Worm (Caenorhabditis elegans) whole organism, mixed stage, embryonic: ENCODE results near the gene M153.3.

ENCODE experiments used
- bed-3 ChIP-seq: fragments of 200-800 bp; sonication (Bioruptor generic); optimal IDR thresholded peaks from 3 replicates; lab custom pipeline; 2018; ENCODE audit warnings: mild to moderate bottlenecking, missing genetic modification characterization, moderate library complexity, missing compliant biosample characterization
- blmp-1 ChIP-seq: fragments of 150-350 bp; optimal IDR thresholded peaks from 2 replicates; lab custom pipeline; 2014; ENCODE audit warnings: missing biosample characterization, missing genetic modification characterization
- ceh-83 ChIP-seq: fragments of 200-800 bp; sonication (Bioruptor generic); optimal IDR thresholded peaks from 2 replicates; lab custom pipeline; 2018; ENCODE audit warnings: mild to moderate bottlenecking, missing genetic modification characterization, missing compliant biosample characterization
- ces-1 ChIP-seq: fragments of 150-350 bp; optimal IDR thresholded peaks from 2 replicates; lab custom pipeline; 2014; ENCODE audit warnings: missing biosample characterization, missing genetic modification reagents, missing genetic modification characterization
- cnd-1 ChIP-seq: fragments of 200-800 bp; sonication (Bioruptor generic); optimal IDR thresholded peaks from 2 replicates; lab custom pipeline; 2018; ENCODE audit warnings: mild to moderate bottlenecking, missing genetic modification characterization, missing compliant biosample characterization
- drap-1 ChIP-seq: fragments of 200-800 bp; sonication (Bioruptor generic); optimal IDR thresholded peaks from 3 replicates; lab custom pipeline; 2018; ENCODE audit warnings: mild to moderate bottlenecking, missing genetic modification characterization, missing compliant biosample characterization
- elt-1 ChIP-seq: sonication (generic microtip); optimal IDR thresholded peaks from 2 replicates; lab custom pipeline; 2017; ENCODE audit warnings: missing genetic modification characterization, mild to moderate bottlenecking, missing compliant biosample characterization, antibody characterized with exemption, moderate library complexity, borderline replicate concordance; ENCODE audit not compliant: insufficient read depth
- elt-3 ChIP-seq: fragments of 150-350 bp; optimal IDR thresholded peaks from 2 replicates; lab custom pipeline; 2014; ENCODE audit warnings: missing biosample characterization, missing genetic modification characterization
- flh-1 ChIP-seq: fragments of 200-800 bp; sonication (Bioruptor generic); optimal IDR thresholded peaks from 2 replicates; lab custom pipeline; 2018; ENCODE audit warnings: mild to moderate bottlenecking, missing genetic modification characterization, moderate library complexity, missing compliant biosample characterization
- ham-2 ChIP-seq: fragments of 200-800 bp; sonication (Bioruptor generic); optimal IDR thresholded peaks from 2 replicates; lab custom pipeline; 2018; ENCODE audit warnings: mild to moderate bottlenecking, missing genetic modification characterization, missing compliant biosample characterization
- hlh-1 ChIP-seq: fragments of 150-350 bp; optimal IDR thresholded peaks from 2 replicates; lab custom pipeline; 2014; ENCODE audit warnings: missing biosample characterization, missing genetic modification reagents, missing genetic modification characterization
- lsy-2 ChIP-seq: fragments of 150-350 bp; optimal IDR thresholded peaks from 2 replicates; lab custom pipeline; 2014; ENCODE audit warnings: missing biosample characterization, missing genetic modification characterization
- mab-5 ChIP-seq: fragments of 150-350 bp; optimal IDR thresholded peaks from 2 replicates; lab custom pipeline; 2014; ENCODE audit warnings: missing biosample characterization, missing genetic modification characterization
- mls-2 ChIP-seq: sonication (generic microtip); optimal IDR thresholded peaks from 2 replicates; lab custom pipeline; 2016; ENCODE audit warnings: mild to moderate bottlenecking, missing genetic modification characterization, moderate library complexity, missing compliant biosample characterization
- nhr-12 ChIP-seq: fragments of 150-350 bp; optimal IDR thresholded peaks from 2 replicates; lab custom pipeline; 2014; ENCODE audit warnings: missing biosample characterization, missing genetic modification characterization
- nhr-2 ChIP-seq: fragments of 150-350 bp; optimal IDR thresholded peaks from 2 replicates; lab custom pipeline; 2014; ENCODE audit warnings: missing biosample characterization, missing genetic modification characterization
- nhr-237 ChIP-seq: fragments of 150-350 bp; optimal IDR thresholded peaks from 2 replicates; lab custom pipeline; 2014; ENCODE audit warnings: missing biosample characterization, missing genetic modification characterization
- nhr-28 ChIP-seq: fragments of 150-350 bp; optimal IDR thresholded peaks from 2 replicates; lab custom pipeline; 2014; ENCODE audit warnings: missing biosample characterization, missing genetic modification characterization
- nhr-76 ChIP-seq: sonication (generic microtip); optimal IDR thresholded peaks from 2 replicates; lab custom pipeline; 2017; ENCODE audit warnings: missing biosample characterization, missing genetic modification characterization
- pha-4 ChIP-seq: fragments of 150-350 bp; optimal IDR thresholded peaks from 2 replicates; lab custom pipeline; 2018; ENCODE audit warnings: missing biosample characterization, missing genetic modification reagents, missing genetic modification characterization
- sem-2 ChIP-seq: fragments of 200-800 bp; sonication (Bioruptor generic); optimal IDR thresholded peaks from 2 replicates; lab custom pipeline; 2018; ENCODE audit warnings: mild to moderate bottlenecking, missing genetic modification characterization, missing compliant biosample characterization
- snpc-4 ChIP-seq: fragments of 150-350 bp; optimal IDR thresholded peaks from 2 replicates; lab custom pipeline; 2014; ENCODE audit warnings: missing biosample characterization, missing genetic modification characterization
- sptf-1 ChIP-seq: sonication (generic microtip); optimal IDR thresholded peaks from 2 replicates; lab custom pipeline; 2017; ENCODE audit warnings: mild to moderate bottlenecking, missing genetic modification characterization, moderate library complexity, missing compliant biosample characterization
- tbx-8 ChIP-seq: fragments of 200-800 bp; sonication (Bioruptor generic); optimal IDR thresholded peaks from 2 replicates; lab custom pipeline; 2018; ENCODE audit warnings: mild to moderate bottlenecking, missing genetic modification characterization, moderate library complexity, missing compliant biosample characterization
- unc-120 ChIP-seq: sonication (generic microtip); optimal IDR thresholded peaks from 2 replicates; lab custom pipeline; 2017; ENCODE audit warnings: missing genetic modification characterization, missing compliant biosample characterization; ENCODE audit not compliant: poor library complexity, severe bottlenecking
- unc-39 ChIP-seq: fragments of 150-350 bp; optimal IDR thresholded peaks from 2 replicates; lab custom pipeline; 2014; ENCODE audit warnings: missing biosample characterization, missing genetic modification characterization
- unc-62 ChIP-seq: fragments of 150-350 bp; optimal IDR thresholded peaks from 2 replicates; lab custom pipeline; 2014; ENCODE audit warnings: missing biosample characterization, missing genetic modification reagents, missing genetic modification characterization
- zip-8 ChIP-seq: fragments of 150-350 bp; optimal IDR thresholded peaks from 2 replicates; lab custom pipeline; 2014; ENCODE audit warnings: missing biosample characterization, missing genetic modification characterization

Gene M153.3

DNA sequence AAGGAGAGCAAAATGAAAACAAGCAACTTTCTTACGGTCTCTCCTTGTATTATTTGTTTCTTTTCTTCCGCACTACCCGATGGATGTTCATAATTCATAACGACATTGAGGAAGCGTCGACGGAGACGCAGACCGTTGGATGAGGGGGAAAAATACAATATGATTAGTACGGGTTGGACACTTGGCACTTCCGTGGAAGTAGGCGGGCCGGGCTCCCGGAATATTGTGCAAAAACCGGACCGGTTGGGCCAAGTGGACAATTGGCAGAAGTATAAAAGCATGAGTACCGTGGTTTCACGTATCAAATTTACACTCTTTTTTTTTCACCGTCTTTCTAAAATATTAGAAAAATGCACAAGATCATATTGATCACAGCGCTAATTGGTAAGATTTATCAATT, at the start of gene M153.3:
Gene M153.3 (plus strand): TSS at position 301 of the 400 bp plus-strand sequence.
- TF ChIP-seq ham-2 (GFP tag; lab: Kevin White, UChicago) (no peak), pha-4 (no peak), mls-2 (tag; lab: Kevin White, UChicago) (no peak), cnd-1 (no peak), hlh-1 (tag; lab: Kevin White, UChicago) (no peak), ceh-83 (GFP tag; lab: Kevin White, UChicago) (no peak)
- TF ChIP-seq, all 35 proteins: peak for 0

DNA sequence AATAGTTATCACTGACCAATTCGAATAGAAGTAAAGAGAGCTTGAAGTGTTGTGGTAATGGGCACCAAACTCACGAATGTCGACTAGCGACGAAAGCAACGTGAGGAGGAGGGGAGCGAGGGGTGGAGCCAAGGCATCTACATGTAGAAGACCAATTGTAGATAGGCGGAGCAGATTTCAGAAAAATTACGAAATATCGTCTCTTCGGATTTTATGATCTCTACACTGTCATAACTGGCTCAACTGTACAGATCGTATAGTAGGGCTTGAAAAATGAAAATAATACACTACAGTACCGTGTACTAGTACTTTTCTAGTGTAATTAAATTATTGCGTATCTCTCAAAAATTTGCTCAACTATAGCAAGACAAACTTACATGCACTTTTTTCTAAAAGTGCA, 49.6 kb upstream of the M153.3 start, which contains the start of gene W03G11.4:
Gene W03G11.4 (minus strand): TSS at position 101 of the 400 bp plus-strand sequence.
- TF ChIP-seq blmp-1 (tag; lab: Kevin White, UChicago): no peak

DNA sequence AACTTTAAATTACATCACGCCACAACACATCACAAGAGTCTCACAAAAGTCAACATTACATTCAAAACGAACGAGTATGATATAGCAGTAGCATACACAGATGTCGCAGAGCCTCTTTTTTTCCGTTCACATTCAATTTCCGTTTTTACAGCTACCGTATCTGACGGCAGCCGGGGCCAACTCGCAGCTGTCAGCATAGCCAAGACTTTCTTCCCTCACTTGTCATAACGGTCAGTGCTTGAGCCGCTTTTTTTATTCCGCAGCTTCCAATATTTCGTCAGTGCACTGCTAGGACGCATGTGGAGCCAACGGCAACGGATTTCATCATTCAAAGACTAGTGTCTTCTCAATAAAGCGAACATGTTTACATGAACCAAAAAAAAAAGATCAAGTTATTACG, 48.7 kb upstream of the M153.3 start:
- TF ChIP-seq unc-120 (tag; lab: Kevin White, UChicago) (no peak), mls-2 (tag; lab: Kevin White, UChicago) (no peak), cnd-1 (no peak), nhr-28 (tag; lab: Kevin White, UChicago) (no peak), sem-2 (GFP tag; lab: Kevin White, UChicago) (no peak), nhr-2 (tag; lab: Kevin White, UChicago) (no peak), nhr-12 (tag; lab: Kevin White, UChicago) (no peak), sptf-1 (tag; lab: Kevin White, UChicago) (no peak), snpc-4 (tag; lab: Kevin White, UChicago) (no peak), ham-2 (GFP tag; lab: Kevin White, UChicago) (no peak), bed-3 (GFP tag; lab: Kevin White, UChicago) (no peak)

DNA sequence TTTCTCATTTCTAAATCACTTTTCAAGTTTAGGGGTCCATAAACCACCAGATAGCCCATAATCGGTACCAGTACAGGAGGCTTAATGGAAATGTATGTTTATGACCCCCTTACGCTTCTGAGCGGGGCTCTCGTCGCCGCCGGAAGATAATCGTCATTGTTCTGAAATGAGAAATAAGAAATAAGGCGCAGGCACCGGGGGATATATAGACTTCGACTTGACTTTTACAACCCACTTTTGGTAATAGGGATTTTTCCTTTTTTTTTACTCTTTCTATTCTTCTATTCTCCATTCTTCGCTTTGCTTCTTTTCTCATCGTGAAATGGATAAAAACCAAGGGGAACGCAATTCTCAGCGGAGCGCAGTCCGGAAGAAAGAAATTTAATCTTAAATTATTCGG, 47.5 kb upstream of the M153.3 start:
- no peak for TF ChIP-seq mab-5 (tag; lab: Kevin White, UChicago)
- TF ChIP-seq ces-1 (GFP tag; lab: Kevin White, UChicago): no peak
- TF ChIP-seq mls-2 (tag; lab: Kevin White, UChicago): no peak
- TF ChIP-seq bed-3 (GFP tag; lab: Kevin White, UChicago): no peak
- no peak for TF ChIP-seq tbx-8 (GFP tag; lab: Kevin White, UChicago)
- TF ChIP-seq lsy-2 (tag; lab: Kevin White, UChicago): no peak
- no peak for TF ChIP-seq elt-3 (tag; lab: Kevin White, UChicago)
- no peak for TF ChIP-seq unc-62
- TF ChIP-seq drap-1 (GFP tag; lab: Kevin White, UChicago): no peak
- no peak for TF ChIP-seq cnd-1

DNA sequence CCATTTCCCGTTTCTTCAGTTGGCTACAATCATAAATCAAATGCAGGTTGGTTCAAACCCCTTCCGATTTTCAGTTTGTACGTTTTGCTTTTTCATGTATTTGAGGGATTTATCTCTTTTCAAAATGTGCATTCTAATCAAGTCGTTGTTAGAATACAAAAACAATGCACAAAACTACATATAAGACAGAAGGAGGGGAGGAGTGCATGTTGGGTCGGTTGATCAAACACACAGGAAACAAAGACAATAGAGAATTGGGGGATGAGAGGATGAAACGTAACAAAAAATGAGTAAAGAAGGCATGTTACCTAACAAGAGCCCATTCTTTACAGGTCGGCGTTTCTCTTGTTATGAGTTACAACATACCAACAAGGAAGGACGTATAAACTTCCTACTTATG, 44.7 kb upstream of the M153.3 start:
- TF ChIP-seq ces-1 (GFP tag; lab: Kevin White, UChicago) (no peak), elt-1 (tag; lab: Kevin White, UChicago) (no peak), lsy-2 (tag; lab: Kevin White, UChicago) (no peak), cnd-1 (no peak), nhr-12 (tag; lab: Kevin White, UChicago) (no peak), unc-120 (tag; lab: Kevin White, UChicago) (no peak), sem-2 (GFP tag; lab: Kevin White, UChicago) (no peak)

DNA sequence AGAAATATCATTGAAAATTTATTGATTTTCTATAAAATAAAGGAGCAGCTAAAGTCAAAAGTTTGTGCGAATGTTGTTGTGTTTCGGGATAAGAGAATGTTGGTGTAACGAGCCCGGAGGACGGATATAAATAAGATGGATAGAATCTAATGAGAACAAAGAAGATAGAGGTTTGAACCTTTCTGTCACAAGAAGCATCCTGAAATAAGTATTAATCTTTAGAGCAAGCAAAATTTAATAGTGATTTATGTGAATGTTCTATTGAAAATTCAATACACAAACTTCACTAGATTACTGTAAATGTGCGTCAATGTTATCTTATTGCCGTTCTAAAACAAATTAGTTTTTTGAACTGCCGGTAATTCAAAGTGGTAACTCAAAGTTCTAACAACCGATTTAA, 39.0 kb upstream of the M153.3 start, which contains the start of gene W03G11.3:
Gene W03G11.3 (minus strand): TSS at position 101 of the 400 bp plus-strand sequence.
- TF ChIP-seq ces-1 (GFP tag; lab: Kevin White, UChicago): no peak
- no peak for TF ChIP-seq nhr-76 (tag; lab: Kevin White, UChicago)
- no peak for TF ChIP-seq unc-39
- TF ChIP-seq blmp-1 (tag; lab: Kevin White, UChicago): no peak
- TF ChIP-seq flh-1 (GFP tag; lab: Kevin White, UChicago): no peak
- no peak for TF ChIP-seq cnd-1
- TF ChIP-seq nhr-237 (tag; lab: Kevin White, UChicago): no peak
- TF ChIP-seq zip-8: no peak
- no peak for TF ChIP-seq nhr-2 (tag; lab: Kevin White, UChicago)
- TF ChIP-seq ham-2 (GFP tag; lab: Kevin White, UChicago): no peak
